Worm (Caenorhabditis elegans) whole organism, L2 larva: ENCODE data around the gene shw-3.

ENCODE experiments used
- C34F6.9 ChIP-seq: fragments of 150-350 bp; optimal IDR thresholded peaks from 2 replicates; lab custom pipeline; 2014; ENCODE audit warnings: missing biosample characterization, missing genetic modification characterization
- F13H6.1 ChIP-seq: sonication (generic microtip); optimal IDR thresholded peaks from 2 replicates; lab custom pipeline; 2016; ENCODE audit warnings: missing genetic modification characterization, missing compliant biosample characterization
- R02D3.7 ChIP-seq: fragments of 150-350 bp; optimal IDR thresholded peaks from 2 replicates; lab custom pipeline; 2014; ENCODE audit warnings: missing biosample characterization, missing genetic modification characterization
- ZK546.5 ChIP-seq: sonication (generic microtip); optimal IDR thresholded peaks from 2 replicates; lab custom pipeline; 2017; ENCODE audit warnings: missing biosample characterization, missing genetic modification characterization
- ama-1 ChIP-seq: fragments of 150-350 bp; optimal IDR thresholded peaks from 2 replicates; lab custom pipeline; 2018; ENCODE audit warnings: inconsistent platforms
- ceh-16 ChIP-seq: fragments of 150-350 bp; optimal IDR thresholded peaks from 2 replicates; lab custom pipeline; 2014; ENCODE audit warnings: missing biosample characterization, missing genetic modification characterization
- ceh-82 ChIP-seq: fragments of 150-350 bp; optimal IDR thresholded peaks from 2 replicates; lab custom pipeline; 2014; ENCODE audit warnings: missing biosample characterization, missing genetic modification characterization
- crh-2 ChIP-seq: sonication (generic microtip); optimal IDR thresholded peaks from 2 replicates; lab custom pipeline; 2017; ENCODE audit warnings: missing biosample characterization, missing genetic modification characterization
- dmd-4 ChIP-seq: sonication (generic microtip); optimal IDR thresholded peaks from 2 replicates; lab custom pipeline; 2017; ENCODE audit warnings: missing biosample characterization, missing genetic modification characterization
- egl-27 ChIP-seq: sonication (generic microtip); optimal IDR thresholded peaks from 3 replicates; lab custom pipeline; 2017; ENCODE audit warnings: missing biosample characterization, missing genetic modification reagents, missing genetic modification characterization
- elt-3 ChIP-seq: sonication (generic microtip); optimal IDR thresholded peaks from 2 replicates; lab custom pipeline; 2017; ENCODE audit warnings: missing biosample characterization, missing genetic modification characterization
- fos-1 ChIP-seq: fragments of 150-350 bp; optimal IDR thresholded peaks from 2 replicates; lab custom pipeline; 2014; ENCODE audit warnings: missing biosample characterization, missing genetic modification characterization
- gmeb-1 ChIP-seq: fragments of 150-350 bp; optimal IDR thresholded peaks from 2 replicates; lab custom pipeline; 2014; ENCODE audit warnings: missing biosample characterization, missing genetic modification characterization
- lin-11 ChIP-seq: fragments of 150-350 bp; sonication (generic microtip); optimal IDR thresholded peaks from 2 replicates; lab custom pipeline; 2014; ENCODE audit warnings: missing biosample characterization, missing genetic modification characterization, inconsistent platforms, mixed read lengths
- lin-39 ChIP-seq: fragments of 150-350 bp; optimal IDR thresholded peaks from 2 replicates; lab custom pipeline; 2014; ENCODE audit warnings: missing biosample characterization, missing genetic modification reagents, missing genetic modification characterization
- lsy-2 ChIP-seq, 2 experiments: fragments of 150-350 bp in 1 of 2; sonication (generic microtip) in 1 of 2; optimal IDR thresholded peaks; 2 replicates each; lab custom pipeline; 2014 to 2017; ENCODE audit warnings: missing biosample characterization in 2 of 2, missing genetic modification characterization in 2 of 2
- mab-5 ChIP-seq: fragments of 150-350 bp; optimal IDR thresholded peaks from 2 replicates; lab custom pipeline; 2014; ENCODE audit warnings: missing biosample characterization, missing genetic modification characterization
- mbf-1 ChIP-seq: sonication (generic microtip); optimal IDR thresholded peaks from 2 replicates; lab custom pipeline; 2017; ENCODE audit warnings: missing biosample characterization, missing genetic modification characterization
- nhr-10 ChIP-seq: sonication (generic microtip); optimal IDR thresholded peaks from 2 replicates; lab custom pipeline; 2017; ENCODE audit warnings: missing biosample characterization, missing genetic modification characterization
- nhr-12 ChIP-seq: fragments of 150-350 bp; optimal IDR thresholded peaks from 2 replicates; lab custom pipeline; 2014; ENCODE audit warnings: missing biosample characterization, missing genetic modification characterization
- nhr-129 ChIP-seq: fragments of 150-350 bp; optimal IDR thresholded peaks from 2 replicates; lab custom pipeline; 2014; ENCODE audit warnings: missing biosample characterization, missing genetic modification characterization
- nhr-21 ChIP-seq: fragments of 150-350 bp; optimal IDR thresholded peaks from 2 replicates; lab custom pipeline; 2014; ENCODE audit warnings: missing biosample characterization, missing genetic modification characterization
- nhr-23 ChIP-seq: fragments of 150-350 bp; optimal IDR thresholded peaks from 2 replicates; lab custom pipeline; 2014; ENCODE audit warnings: missing biosample characterization, missing genetic modification reagents, missing genetic modification characterization
- nhr-25 ChIP-seq: fragments of 150-350 bp; sonication (generic microtip); optimal IDR thresholded peaks from 3 replicates; lab custom pipeline; 2014; ENCODE audit warnings: missing biosample characterization, missing genetic modification characterization
- nhr-6 ChIP-seq: fragments of 150-350 bp; optimal IDR thresholded peaks from 2 replicates; lab custom pipeline; 2014; ENCODE audit warnings: missing biosample characterization, missing genetic modification characterization
- nhr-77 ChIP-seq: fragments of 150-350 bp; optimal IDR thresholded peaks from 2 replicates; lab custom pipeline; 2014; ENCODE audit warnings: missing biosample characterization, missing genetic modification characterization
- peb-1 ChIP-seq: fragments of 150-350 bp; optimal IDR thresholded peaks from 2 replicates; lab custom pipeline; 2014; ENCODE audit warnings: missing biosample characterization, missing genetic modification characterization
- sem-4 ChIP-seq: fragments of 150-350 bp; optimal IDR thresholded peaks from 2 replicates; lab custom pipeline; 2014; ENCODE audit warnings: missing biosample characterization, missing genetic modification reagents, missing genetic modification characterization
- sma-3 ChIP-seq: sonication (generic microtip); optimal IDR thresholded peaks from 2 replicates; lab custom pipeline; 2016; ENCODE audit warnings: missing genetic modification reagents, missing genetic modification characterization, missing compliant biosample characterization
- sma-9 ChIP-seq, 2 experiments: fragments of 150-350 bp in 1 of 2; sonication (generic microtip) in 1 of 2; optimal IDR thresholded peaks; 2 replicates each; lab custom pipeline; 2014 to 2016; ENCODE audit warnings: missing genetic modification characterization in 2 of 2, mild to moderate bottlenecking in 1 of 2, missing biosample characterization in 1 of 2, missing compliant biosample characterization in 1 of 2, missing genetic modification reagents in 1 of 2, moderate library complexity in 1 of 2
- snpc-4 ChIP-seq: fragments of 150-350 bp; optimal IDR thresholded peaks from 2 replicates; lab custom pipeline; 2014; ENCODE audit warnings: missing biosample characterization, missing genetic modification characterization
- unc-39 ChIP-seq: fragments of 150-350 bp; optimal IDR thresholded peaks from 2 replicates; lab custom pipeline; 2014; ENCODE audit warnings: missing biosample characterization, missing genetic modification characterization
- zag-1 ChIP-seq: fragments of 150-350 bp; optimal IDR thresholded peaks from 2 replicates; lab custom pipeline; 2014; ENCODE audit warnings: missing biosample characterization, missing genetic modification characterization
- ztf-1 ChIP-seq: fragments of 200-800 bp; sonication (Bioruptor generic); conservative IDR thresholded peaks from 2 replicates; pipeline ENCODE4 v1.3.6; 2022; ENCODE audit warnings: missing genetic modification characterization, missing compliant biosample characterization
- ztf-11 ChIP-seq: sonication (generic microtip); optimal IDR thresholded peaks from 2 replicates; lab custom pipeline; 2017; ENCODE audit warnings: missing biosample characterization, missing genetic modification characterization
- ztf-4 ChIP-seq: fragments of 150-350 bp; optimal IDR thresholded peaks from 2 replicates; lab custom pipeline; 2014; ENCODE audit warnings: missing biosample characterization, missing genetic modification characterization

The shw-3 gene

ce11 chrV:13003378-13003777 lies 16.4 kb upstream of the shw-3 start (continued):
- TF ChIP-seq nhr-10 (no peak), egl-27 (tag; lab: Kevin White, UChicago) (peak; percentile 58), nhr-12 (tag; lab: Kevin White, UChicago) (no peak), ztf-11 (tag; lab: Kevin White, UChicago) (no peak), nhr-25 (tag; lab: Kevin White, UChicago) (peak; percentile 46), ZK546.5 (tag; lab: Kevin White, UChicago) (no peak), peb-1 (tag; lab: Kevin White, UChicago) (no peak), lin-39 (tag; lab: Kevin White, UChicago) (no peak), zag-1 (peak; percentile 13), ztf-4 (no peak), nhr-23 (tag; lab: Kevin White, UChicago) (no peak)

- TF ChIP-seq nhr-12 (tag; lab: Kevin White, UChicago): no peak
- TF ChIP-seq fos-1 (tag; lab: Kevin White, UChicago): peak; percentile 27
These were observed 15.1 kb upstream of the shw-3 start, which contains the start of gene inft-2 for ce11 chrV:13002070-13002469. Gene inft-2 (plus strand): TSS chrV:13002317.

DNA sequence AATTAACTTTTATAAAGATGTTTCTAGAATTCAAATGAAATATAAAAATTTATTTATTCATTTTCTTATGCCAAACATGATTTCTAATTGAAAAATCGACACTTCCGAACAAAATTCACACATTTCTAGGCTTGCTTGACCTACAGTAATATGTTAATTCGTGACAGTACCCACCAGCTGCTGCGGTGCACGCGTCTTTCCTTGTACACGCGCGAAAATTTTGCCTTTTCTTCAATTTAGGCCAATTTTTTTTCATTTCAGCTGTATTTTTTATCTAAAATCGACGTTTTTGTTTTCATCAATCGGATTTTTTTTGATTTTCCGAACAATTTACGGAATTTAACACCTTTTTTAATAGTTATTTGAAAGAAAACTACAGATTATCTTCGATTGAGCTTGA lies 13.1 kb upstream of the shw-3 start:
- no peak for TF ChIP-seq ztf-1 (GFP tag; lab: Robert Waterston, UW)
- no peak for TF ChIP-seq ama-1 (lab: Kevin White, UChicago)
- TF ChIP-seq nhr-6 (tag; lab: Kevin White, UChicago): no peak
- TF ChIP-seq ceh-82 (tag; lab: Kevin White, UChicago): no peak
- TF ChIP-seq nhr-21 (tag; lab: Kevin White, UChicago): no peak
- no peak for TF ChIP-seq ztf-11 (tag; lab: Kevin White, UChicago)
- TF ChIP-seq nhr-129 (tag; lab: Kevin White, UChicago): no peak
- TF ChIP-seq C34F6.9 (tag; lab: Kevin White, UChicago): no peak
- TF ChIP-seq sem-4 (tag; lab: Kevin White, UChicago): no peak
- no peak for TF ChIP-seq nhr-77
- no peak for TF ChIP-seq mbf-1 (tag; lab: Kevin White, UChicago)
- TF ChIP-seq nhr-12 (tag; lab: Kevin White, UChicago): no peak
- TF ChIP-seq sma-3 (GFP tag; lab: Kevin White, UChicago): no peak
- TF ChIP-seq zag-1: no peak
- no peak for TF ChIP-seq nhr-10
- TF ChIP-seq ceh-16: no peak
- no peak for TF ChIP-seq egl-27 (tag; lab: Kevin White, UChicago)
- no peak for TF ChIP-seq dmd-4 (tag; lab: Kevin White, UChicago)

- TF ChIP-seq R02D3.7 (no peak), sma-9 (GFP tag; optimal IDR thresholded peaks at IDR 0.05; lab: Kevin White, UChicago) (no peak), sma-9 (tag; optimal IDR thresholded peaks at IDR 0.05; lab: Kevin White, UChicago) (no peak), crh-2 (no peak), ama-1 (lab: Kevin White, UChicago) (no peak), fos-1 (tag; lab: Kevin White, UChicago) (no peak), snpc-4 (no peak), elt-3 (tag; lab: Kevin White, UChicago) (no peak), zag-1 (no peak), mab-5 (no peak), peb-1 (tag; lab: Kevin White, UChicago) (no peak), nhr-129 (tag; lab: Kevin White, UChicago) (no peak), dmd-4 (tag; lab: Kevin White, UChicago) (no peak), nhr-12 (tag; lab: Kevin White, UChicago) (no peak), gmeb-1 (tag; lab: Kevin White, UChicago) (no peak), ztf-11 (tag; lab: Kevin White, UChicago) (no peak), lin-11 (no peak), unc-39 (tag; lab: Kevin White, UChicago) (no peak), sma-3 (GFP tag; lab: Kevin White, UChicago) (no peak), ztf-4 (no peak)
These were observed 12.6 kb upstream of the shw-3 start, which contains the start of gene far-4 for ce11 chrV:12999559-12999958. Gene far-4 (minus strand): TSS chrV:12999659.

DNA sequence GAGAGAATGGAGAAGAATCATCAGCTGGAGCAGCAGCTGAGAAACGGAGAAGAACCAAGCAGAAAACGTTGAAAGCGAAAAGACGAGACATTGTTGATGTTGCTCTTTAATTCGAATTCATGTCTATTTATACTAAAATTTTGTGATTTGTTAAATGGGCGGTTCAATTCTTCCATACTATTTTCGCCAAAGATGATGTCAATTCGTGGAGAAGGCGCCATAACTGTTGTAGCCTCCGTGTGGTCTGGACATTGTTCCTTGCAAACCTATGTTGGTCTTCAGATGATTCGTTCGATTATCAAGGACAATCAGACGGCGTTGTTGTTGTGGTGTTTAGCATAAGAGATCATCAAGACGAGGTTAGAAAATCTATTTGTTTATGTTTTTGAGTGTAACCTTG lies 10.5 kb upstream of the shw-3 start, which contains the start of gene far-3:
far-3 (minus strand) TSS at position 101 of the 400 bp plus-strand sequence.
- TF ChIP-seq elt-3 (tag; lab: Kevin White, UChicago) (no peak), fos-1 (tag; lab: Kevin White, UChicago) (no peak), sma-9 (GFP tag; optimal IDR thresholded peaks at IDR 0.05; lab: Kevin White, UChicago) (no peak), sma-9 (tag; optimal IDR thresholded peaks at IDR 0.05; lab: Kevin White, UChicago) (no peak), peb-1 (tag; lab: Kevin White, UChicago) (no peak), zag-1 (no peak), nhr-23 (tag; lab: Kevin White, UChicago) (no peak), R02D3.7 (no peak), snpc-4 (no peak), nhr-25 (tag; lab: Kevin White, UChicago) (no peak), F13H6.1 (no peak), nhr-6 (tag; lab: Kevin White, UChicago) (no peak), lsy-2 (tag; optimal IDR thresholded peaks at IDR 0.05; lab: Kevin White, UChicago) (no peak), ceh-82 (tag; lab: Kevin White, UChicago) (no peak), mab-5 (no peak), crh-2 (no peak), nhr-77 (no peak), mbf-1 (tag; lab: Kevin White, UChicago) (no peak)
